Worm (Caenorhabditis elegans) whole organism, L2 larva: Measurements from ENCODE around the gene stg-1.

Source experiments
- F13H6.1 ChIP-seq: sonication (generic microtip); optimal IDR thresholded peaks from 2 replicates; lab custom pipeline; 2016; ENCODE audit warnings: missing genetic modification characterization, missing compliant biosample characterization
- Y55F3AM.14 ChIP-seq: fragments of 200-800 bp; sonication (Bioruptor generic); optimal IDR thresholded peaks from 2 replicates; lab custom pipeline; 2018; ENCODE audit warnings: mild to moderate bottlenecking, missing genetic modification characterization, missing compliant biosample characterization
- alr-1 ChIP-seq: fragments of 150-350 bp; optimal IDR thresholded peaks from 2 replicates; lab custom pipeline; 2014; ENCODE audit warnings: missing biosample characterization, missing genetic modification characterization
- ama-1 ChIP-seq: fragments of 150-350 bp; optimal IDR thresholded peaks from 2 replicates; lab custom pipeline; 2018; ENCODE audit warnings: inconsistent platforms
- blmp-1 ChIP-seq: sonication (generic microtip); optimal IDR thresholded peaks from 2 replicates; lab custom pipeline; 2017; ENCODE audit warnings: missing genetic modification characterization, mild to moderate bottlenecking, missing compliant biosample characterization, antibody characterized with exemption, moderate library complexity; ENCODE audit not compliant: insufficient read depth
- ceh-16 ChIP-seq: fragments of 150-350 bp; optimal IDR thresholded peaks from 2 replicates; lab custom pipeline; 2014; ENCODE audit warnings: missing biosample characterization, missing genetic modification characterization
- ceh-82 ChIP-seq: fragments of 150-350 bp; optimal IDR thresholded peaks from 2 replicates; lab custom pipeline; 2014; ENCODE audit warnings: missing biosample characterization, missing genetic modification characterization
- crh-2 ChIP-seq: sonication (generic microtip); optimal IDR thresholded peaks from 2 replicates; lab custom pipeline; 2017; ENCODE audit warnings: missing biosample characterization, missing genetic modification characterization
- egl-27 ChIP-seq: sonication (generic microtip); optimal IDR thresholded peaks from 3 replicates; lab custom pipeline; 2017; ENCODE audit warnings: missing biosample characterization, missing genetic modification reagents, missing genetic modification characterization
- elt-1 ChIP-seq: fragments of 150-350 bp; optimal IDR thresholded peaks from 2 replicates; lab custom pipeline; 2014; ENCODE audit warnings: missing biosample characterization, missing genetic modification characterization
- elt-3 ChIP-seq: sonication (generic microtip); optimal IDR thresholded peaks from 2 replicates; lab custom pipeline; 2017; ENCODE audit warnings: missing biosample characterization, missing genetic modification characterization
- fos-1 ChIP-seq: fragments of 150-350 bp; optimal IDR thresholded peaks from 2 replicates; lab custom pipeline; 2014; ENCODE audit warnings: missing biosample characterization, missing genetic modification characterization
- lin-11 ChIP-seq: fragments of 150-350 bp; sonication (generic microtip); optimal IDR thresholded peaks from 2 replicates; lab custom pipeline; 2014; ENCODE audit warnings: missing biosample characterization, missing genetic modification characterization, inconsistent platforms, mixed read lengths
- lin-13 ChIP-seq: fragments of 150-350 bp; optimal IDR thresholded peaks from 2 replicates; lab custom pipeline; 2014; ENCODE audit warnings: missing biosample characterization, missing genetic modification reagents, missing genetic modification characterization
- lsy-2 ChIP-seq, 2 experiments: fragments of 150-350 bp in 1 of 2; sonication (generic microtip) in 1 of 2; optimal IDR thresholded peaks; 2 replicates each; lab custom pipeline; 2014 to 2017; ENCODE audit warnings: missing biosample characterization in 2 of 2, missing genetic modification characterization in 2 of 2
- mab-5 ChIP-seq: fragments of 150-350 bp; optimal IDR thresholded peaks from 2 replicates; lab custom pipeline; 2014; ENCODE audit warnings: missing biosample characterization, missing genetic modification characterization
- mbf-1 ChIP-seq: sonication (generic microtip); optimal IDR thresholded peaks from 2 replicates; lab custom pipeline; 2017; ENCODE audit warnings: missing biosample characterization, missing genetic modification characterization
- mdl-1 ChIP-seq, 2 experiments: fragments of 150-350 bp in 1 of 2; sonication (generic microtip) in 1 of 2; optimal IDR thresholded peaks; 2 replicates each; lab custom pipeline; 2017; ENCODE audit warnings: missing biosample characterization in 2 of 2, missing genetic modification characterization in 2 of 2
- nhr-10 ChIP-seq: sonication (generic microtip); optimal IDR thresholded peaks from 2 replicates; lab custom pipeline; 2017; ENCODE audit warnings: missing biosample characterization, missing genetic modification characterization
- nhr-11 ChIP-seq: fragments of 150-350 bp; optimal IDR thresholded peaks from 2 replicates; lab custom pipeline; 2014; ENCODE audit warnings: missing biosample characterization, missing genetic modification characterization
- nhr-12 ChIP-seq: fragments of 150-350 bp; optimal IDR thresholded peaks from 2 replicates; lab custom pipeline; 2014; ENCODE audit warnings: missing biosample characterization, missing genetic modification characterization
- nhr-129 ChIP-seq: fragments of 150-350 bp; optimal IDR thresholded peaks from 2 replicates; lab custom pipeline; 2014; ENCODE audit warnings: missing biosample characterization, missing genetic modification characterization
- nhr-21 ChIP-seq: fragments of 150-350 bp; optimal IDR thresholded peaks from 2 replicates; lab custom pipeline; 2014; ENCODE audit warnings: missing biosample characterization, missing genetic modification characterization
- nhr-23 ChIP-seq: fragments of 150-350 bp; optimal IDR thresholded peaks from 2 replicates; lab custom pipeline; 2014; ENCODE audit warnings: missing biosample characterization, missing genetic modification reagents, missing genetic modification characterization
- nhr-237 ChIP-seq: fragments of 150-350 bp; optimal IDR thresholded peaks from 2 replicates; lab custom pipeline; 2014; ENCODE audit warnings: missing biosample characterization, missing genetic modification characterization
- nhr-25 ChIP-seq: fragments of 150-350 bp; sonication (generic microtip); optimal IDR thresholded peaks from 3 replicates; lab custom pipeline; 2014; ENCODE audit warnings: missing biosample characterization, missing genetic modification characterization
- nhr-6 ChIP-seq: fragments of 150-350 bp; optimal IDR thresholded peaks from 2 replicates; lab custom pipeline; 2014; ENCODE audit warnings: missing biosample characterization, missing genetic modification characterization
- nhr-77 ChIP-seq: fragments of 150-350 bp; optimal IDR thresholded peaks from 2 replicates; lab custom pipeline; 2014; ENCODE audit warnings: missing biosample characterization, missing genetic modification characterization
- skn-1 ChIP-seq: sonication (generic microtip); optimal IDR thresholded peaks from 2 replicates; lab custom pipeline; 2017; ENCODE audit warnings: missing biosample characterization, missing genetic modification characterization
- sma-3 ChIP-seq: sonication (generic microtip); optimal IDR thresholded peaks from 2 replicates; lab custom pipeline; 2016; ENCODE audit warnings: missing genetic modification reagents, missing genetic modification characterization, missing compliant biosample characterization
- sma-9 ChIP-seq, 2 experiments: fragments of 150-350 bp in 1 of 2; sonication (generic microtip) in 1 of 2; optimal IDR thresholded peaks; 2 replicates each; lab custom pipeline; 2014 to 2016; ENCODE audit warnings: missing genetic modification characterization in 2 of 2, mild to moderate bottlenecking in 1 of 2, missing biosample characterization in 1 of 2, missing compliant biosample characterization in 1 of 2, missing genetic modification reagents in 1 of 2, moderate library complexity in 1 of 2
- unc-39 ChIP-seq: fragments of 150-350 bp; optimal IDR thresholded peaks from 2 replicates; lab custom pipeline; 2014; ENCODE audit warnings: missing biosample characterization, missing genetic modification characterization
- unc-55 ChIP-seq: fragments of 150-350 bp; sonication (generic microtip); optimal IDR thresholded peaks from 3 replicates; lab custom pipeline; 2014; ENCODE audit warnings: missing biosample characterization, missing genetic modification reagents, missing genetic modification characterization
- unc-62 ChIP-seq: fragments of 150-350 bp; optimal IDR thresholded peaks from 2 replicates; lab custom pipeline; 2014; ENCODE audit warnings: missing biosample characterization, missing genetic modification reagents, missing genetic modification characterization
- ztf-4 ChIP-seq: fragments of 150-350 bp; optimal IDR thresholded peaks from 2 replicates; lab custom pipeline; 2014; ENCODE audit warnings: missing biosample characterization, missing genetic modification characterization

The stg-1 gene

DNA sequence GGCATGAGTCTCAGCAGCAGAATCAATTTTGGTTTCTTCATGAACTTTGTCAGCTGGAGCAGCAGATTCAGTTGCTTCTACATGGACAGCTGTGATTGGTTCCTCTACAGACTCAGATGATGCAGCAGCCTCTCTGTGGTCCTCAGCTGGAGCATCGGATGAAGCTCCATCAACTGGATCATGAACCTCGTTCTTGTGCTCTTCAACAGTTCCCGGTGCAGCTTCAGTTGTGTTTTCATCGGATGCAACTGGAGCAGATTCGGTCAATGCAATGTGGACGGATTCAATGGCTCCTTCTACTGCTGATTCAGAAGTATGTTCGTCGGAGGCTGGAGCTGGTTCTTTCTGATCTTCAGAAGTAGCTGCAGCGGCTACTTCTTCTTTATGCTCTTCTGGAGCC is 46.1 kb downstream of the stg-1 start:
- TF ChIP-seq nhr-25: no peak
- TF ChIP-seq unc-55 (GFP tag; lab: Kevin White, UChicago): no peak
- no peak for TF ChIP-seq ztf-4 (tag; lab: Kevin White, UChicago)
- TF ChIP-seq mab-5 (tag; lab: Kevin White, UChicago): no peak
- TF ChIP-seq egl-27 (tag; lab: Kevin White, UChicago): no peak

DNA sequence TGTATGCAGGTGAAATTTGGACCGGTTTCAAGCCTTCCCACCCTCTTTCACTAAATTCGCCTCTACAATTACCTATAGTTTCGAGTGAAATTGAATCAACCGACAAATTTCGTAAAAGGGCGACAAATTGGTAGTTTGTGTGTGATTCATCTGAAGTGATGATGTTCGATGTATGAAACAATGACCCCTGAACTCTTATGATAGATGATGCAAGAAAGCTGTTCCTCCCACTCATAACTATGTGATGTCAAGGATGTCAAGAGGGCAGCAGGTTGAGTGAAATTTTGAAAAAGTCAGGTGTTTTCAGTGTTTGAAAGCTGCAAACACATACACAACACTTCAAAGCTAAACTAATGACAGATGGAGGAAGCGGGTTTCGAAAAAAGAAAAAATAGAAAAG is 48.0 kb downstream of the stg-1 start:
- TF ChIP-seq ama-1 (lab: Kevin White, UChicago) (no peak), skn-1 (tag; lab: Kevin White, UChicago) (no peak), F13H6.1 (tag; lab: Kevin White, UChicago) (peak; percentile 23), nhr-129 (tag; lab: Kevin White, UChicago) (peak; percentile 82), sma-9 (GFP tag; optimal IDR thresholded peaks at IDR 0.05; lab: Kevin White, UChicago) (peak; percentile 42), sma-9 (tag; optimal IDR thresholded peaks at IDR 0.05; lab: Kevin White, UChicago) (no peak), nhr-12 (tag; lab: Kevin White, UChicago) (no peak), sma-3 (GFP tag; lab: Kevin White, UChicago) (no peak), nhr-25 (peak; percentile 24), mab-5 (tag; lab: Kevin White, UChicago) (no peak), crh-2 (tag; lab: Kevin White, UChicago) (no peak), Y55F3AM.14 (GFP tag; lab: Kevin White, UChicago) (no peak), mdl-1 (tag; optimal IDR thresholded peaks at IDR 0.05; lab: Kevin White, UChicago) (no peak), ztf-4 (tag; lab: Kevin White, UChicago) (no peak), elt-1 (tag; lab: Kevin White, UChicago) (no peak), nhr-23 (no peak)

DNA sequence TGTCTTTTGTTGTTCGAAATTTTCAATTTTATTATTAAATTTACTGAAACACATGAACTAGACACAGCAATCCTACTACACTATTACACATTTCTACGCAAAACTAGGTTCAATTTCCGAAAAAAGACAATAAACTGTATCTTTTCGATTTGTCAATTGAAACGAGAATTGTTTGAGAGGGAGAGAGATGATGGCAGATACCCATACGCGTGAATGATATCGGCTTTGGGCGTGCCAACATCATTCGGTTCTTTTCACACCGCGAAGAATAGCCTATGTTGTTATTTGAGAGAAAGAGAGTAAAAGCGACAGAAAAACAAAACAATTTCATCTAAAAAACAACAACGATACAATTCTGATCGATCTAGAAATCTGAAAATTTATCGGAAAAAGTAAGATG is 48.7 kb downstream of the stg-1 start:
- TF ChIP-seq nhr-10 (tag; lab: Kevin White, UChicago) (no peak), sma-3 (GFP tag; lab: Kevin White, UChicago) (peak; percentile 43), nhr-25 (peak; percentile 21)

DNA sequence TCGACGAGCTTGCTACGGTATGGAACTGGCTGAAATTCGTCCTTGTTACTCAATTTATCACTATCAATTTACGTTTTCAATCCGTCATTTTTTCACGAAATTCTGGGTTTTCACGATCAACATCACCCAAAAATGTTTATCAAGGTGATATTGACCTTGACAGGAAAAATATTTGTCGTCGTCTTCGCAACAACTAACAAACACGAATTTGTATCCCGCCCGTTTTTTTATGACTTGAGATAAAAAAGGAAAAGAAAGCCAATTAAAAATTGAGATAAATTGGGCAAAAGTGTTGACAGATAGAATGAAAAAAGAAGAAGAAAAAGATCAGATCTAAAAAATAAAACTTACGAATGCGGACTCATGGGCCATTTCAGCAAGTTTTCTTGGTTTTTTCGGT is 49.5 kb downstream of the stg-1 start:
- TF ChIP-seq ceh-82: no peak
- TF ChIP-seq nhr-6 (tag; lab: Kevin White, UChicago): no peak
- no peak for TF ChIP-seq elt-3 (tag; lab: Kevin White, UChicago)
- peak; percentile 70 for TF ChIP-seq nhr-25
- TF ChIP-seq unc-39 (tag; lab: Kevin White, UChicago): no peak
- no peak for TF ChIP-seq nhr-23
- no peak for TF ChIP-seq fos-1 (tag; lab: Kevin White, UChicago)
- no peak for TF ChIP-seq nhr-129 (tag; lab: Kevin White, UChicago)
- no peak for TF ChIP-seq nhr-237 (tag; lab: Kevin White, UChicago)

DNA sequence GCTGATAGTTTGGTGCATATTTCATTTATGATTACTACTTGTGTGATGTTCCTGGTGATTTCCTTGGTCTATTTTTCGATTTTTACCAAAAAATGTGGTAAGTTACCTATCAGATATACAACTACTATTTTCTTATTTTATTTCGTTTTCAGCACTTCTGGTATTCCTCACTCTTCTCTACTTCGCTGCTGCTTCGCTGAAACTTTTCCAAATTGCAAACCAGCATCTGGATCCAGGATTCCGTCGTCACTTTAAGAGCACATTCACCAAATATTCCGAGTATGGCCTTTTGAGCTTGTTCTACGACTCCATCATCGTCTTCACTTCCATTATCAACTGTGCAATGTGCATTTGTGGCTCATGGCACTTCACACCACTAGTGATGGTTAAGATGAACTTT is 51.9 kb downstream of the stg-1 start:
- TF ChIP-seq lin-13 (GFP tag; lab: Kevin White, UChicago): no peak
- TF ChIP-seq alr-1: no peak
- TF ChIP-seq blmp-1 (tag; lab: Kevin White, UChicago): no peak
- TF ChIP-seq sma-3 (GFP tag; lab: Kevin White, UChicago): no peak
- TF ChIP-seq nhr-25: no peak
- no peak for TF ChIP-seq fos-1 (tag; lab: Kevin White, UChicago)
- no peak for TF ChIP-seq nhr-11 (tag; lab: Kevin White, UChicago)
- no peak for TF ChIP-seq nhr-21
- no peak for TF ChIP-seq lin-11 (tag; lab: Kevin White, UChicago)
- no peak for TF ChIP-seq ceh-16 (tag; lab: Kevin White, UChicago)
- TF ChIP-seq F13H6.1 (tag; lab: Kevin White, UChicago): no peak
- TF ChIP-seq mbf-1 (tag; lab: Kevin White, UChicago): no peak
- TF ChIP-seq unc-62 (GFP tag; lab: Kevin White, UChicago): no peak
- no peak for TF ChIP-seq unc-55 (GFP tag; lab: Kevin White, UChicago)
- no peak for TF ChIP-seq ztf-4 (tag; lab: Kevin White, UChicago)
- TF ChIP-seq nhr-6 (tag; lab: Kevin White, UChicago): no peak
- TF ChIP-seq nhr-77 (tag; lab: Kevin White, UChicago): no peak
- no peak for TF ChIP-seq lsy-2 (tag; optimal IDR thresholded peaks at IDR 0.05; lab: Kevin White, UChicago)
- TF ChIP-seq, all 48 proteins: peak for 0
